Fruit fly (Drosophila melanogaster) whole organism, larva: ENCODE results near the gene CG32847.

Source experiments
- noc ChIP-seq: fragments of 200-800 bp; sonication (Bioruptor generic); optimal IDR thresholded peaks from 3 replicates; lab custom pipeline; 2019; ENCODE audit warnings: missing biosample characterization, mild to moderate bottlenecking, missing genetic modification characterization, moderate library complexity

The CG32847 gene

dm6 chr3L:15158330-15159114, 37.1 kb downstream of the CG32847 start, which contains the start of the genes Msh6 and Prp31:
Gene Msh6 (minus strand): TSS chr3L:15158562.
Gene Prp31 (plus strand): TSS chr3L:15159100.
- no peak for TF ChIP-seq noc (tag; lab: Kevin White, UChicago)

- no peak for TF ChIP-seq noc (tag; lab: Kevin White, UChicago)
Observed at dm6 chr3L:15161549-15161948, 40.2 kb downstream of the CG32847 start, which contains the start of gene CG6878. Gene CG6878 (plus strand): TSS chr3L:15161817.

- no peak for TF ChIP-seq noc (tag; lab: Kevin White, UChicago)
Observed at dm6 chr3L:15162005-15162404, 40.6 kb downstream of the CG32847 start.

- TF ChIP-seq noc (tag; lab: Kevin White, UChicago) = no peak
Observed at dm6 chr3L:15162988-15163387, 41.6 kb downstream of the CG32847 start.

dm6 chr3L:15163414-15163813, 42.0 kb downstream of the CG32847 start, which contains the start of gene CG7011:
Gene CG7011 (minus strand): TSS chr3L:15163628.
- no peak for TF ChIP-seq noc (tag; lab: Kevin White, UChicago)

dm6 chr3L:15169010-15169409, 47.6 kb downstream of the CG32847 start:
- TF ChIP-seq noc (tag; lab: Kevin White, UChicago) = no peak

dm6 chr3L:15169795-15170194, 48.4 kb downstream of the CG32847 start:
- TF ChIP-seq noc (tag; lab: Kevin White, UChicago) = no peak
